Fruit fly (Drosophila melanogaster): ENCODE measurements around the gene cm.

The cm gene

DNA sequence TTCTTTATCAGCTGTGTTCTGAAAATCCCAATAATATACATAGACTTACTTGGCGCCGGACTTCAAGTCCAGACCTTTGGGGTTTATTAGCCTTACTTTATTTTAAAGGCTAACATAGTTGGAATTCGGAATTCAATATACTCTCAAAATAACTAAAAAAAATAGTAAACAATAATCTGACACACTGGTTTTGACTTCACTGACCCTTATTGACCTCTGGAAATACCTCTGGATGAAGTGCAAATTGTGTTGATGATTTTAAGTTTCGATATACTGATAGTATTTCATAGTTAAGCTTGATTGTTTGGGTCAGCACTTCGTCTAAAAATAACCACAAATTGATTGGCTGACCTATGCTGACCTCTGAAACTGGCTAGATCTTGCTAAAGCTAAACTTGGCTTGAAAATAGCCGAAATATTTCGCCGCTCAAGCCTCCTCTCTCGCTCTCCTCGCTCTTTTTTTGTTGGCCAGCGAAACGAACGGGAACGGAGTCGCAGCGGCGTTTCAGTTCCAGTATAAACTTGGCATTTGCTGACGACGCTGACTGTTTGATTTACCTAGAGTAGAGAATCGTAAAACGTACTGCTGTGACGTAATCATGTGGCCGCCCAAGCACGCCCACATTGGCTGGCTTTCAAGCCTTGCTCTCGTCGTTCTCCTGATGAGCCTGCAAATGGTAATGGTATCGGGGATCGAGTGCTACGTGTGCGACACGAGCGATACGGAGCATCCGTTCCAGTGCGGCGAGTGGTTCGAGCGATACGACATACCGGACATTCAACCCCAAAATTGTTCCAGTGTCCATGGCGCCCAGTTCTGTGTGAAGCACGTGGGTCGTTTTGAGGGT is 24.7 kb downstream of the cm start, which contains the start of gene bou (continued):
- 0 out of 4 replicates have a peak, but pooled peaks have one; percentile 21 for TF ChIP-seq chinmo (GFP tag; IDR thresholded peaks at IDR 0.05; ENCODE audit: partially characterized antibody)
- no peak for TF ChIP-seq kah (GFP tag; optimal IDR thresholded peaks at IDR 0.05)
- TF ChIP-seq CG13894 (tag; optimal IDR thresholded peaks at IDR 0.05): peak; percentile 55
- peak; percentile 90 for TF ChIP-seq Sry-β (GFP tag; optimal IDR thresholded peaks at IDR 0.05)
- peak; percentile 15; the same call in 1 of the 2 replicates for TF ChIP-seq CG32532 (GFP tag; IDR thresholded peaks at IDR 0.05)
- TF ChIP-seq CG1529 (GFP tag; optimal IDR thresholded peaks at IDR 0.05): no peak
- TF ChIP-seq ems (GFP tag; optimal IDR thresholded peaks at IDR 0.05): no peak
- TF ChIP-seq row (GFP tag; IDR thresholded peaks at IDR 0.05): 0 out of 3 replicates have a peak, but pooled peaks have one; percentile 34
- TF ChIP-seq Hmr (GFP tag; optimal IDR thresholded peaks at IDR 0.05): no peak
- no peak for TF ChIP-seq Sin3A (optimal IDR thresholded peaks at IDR 0.05)
- no peak for TF ChIP-seq schlank (tag; optimal IDR thresholded peaks at IDR 0.05)
- TF ChIP-seq CG7839 (tag; optimal IDR thresholded peaks at IDR 0.05): no peak
- no peak for TF ChIP-seq amos (GFP tag; IDR thresholded peaks at IDR 0.05; ENCODE audit: partially characterized antibody)
- no peak for TF ChIP-seq Hr3 (GFP tag; optimal IDR thresholded peaks at IDR 0.05)
- no peak for TF ChIP-seq CG7928 (GFP tag; optimal IDR thresholded peaks at IDR 0.05)
- TF ChIP-seq chn (GFP tag; optimal IDR thresholded peaks at IDR 0.05): no peak
- no peak for TF ChIP-seq CG8478 (optimal IDR thresholded peaks at IDR 0.05)
- TF ChIP-seq Xrp1 (GFP tag; IDR thresholded peaks at IDR 0.05): no peak
- no peak for TF ChIP-seq MBD-R2 (GFP tag; IDR thresholded peaks at IDR 0.05)
- TF ChIP-seq CG31388 (GFP tag; optimal IDR thresholded peaks at IDR 0.05): no peak
- no peak for TF ChIP-seq CG8089 (GFP tag; optimal IDR thresholded peaks at IDR 0.05)
- TF ChIP-seq gfzf (GFP tag; optimal IDR thresholded peaks at IDR 0.05): no peak
- no peak for TF ChIP-seq CG4328 (GFP tag; optimal IDR thresholded peaks at IDR 0.05)
- no peak for TF ChIP-seq CG12942 (GFP tag; optimal IDR thresholded peaks at IDR 0.05)
- TF ChIP-seq Jarid2 (GFP tag; optimal IDR thresholded peaks at IDR 0.05): peak; percentile 39
- TF ChIP-seq zfh2 (GFP tag; optimal IDR thresholded peaks at IDR 0.05): no peak
- TF ChIP-seq Fer3 (tag; optimal IDR thresholded peaks at IDR 0.05): no peak
- no peak for TF ChIP-seq CG1832 (GFP tag; optimal IDR thresholded peaks at IDR 0.05)
- no peak for TF ChIP-seq org-1 (GFP tag; optimal IDR thresholded peaks at IDR 0.05)
- TF ChIP-seq CG14965 (GFP tag; optimal IDR thresholded peaks at IDR 0.05; ENCODE audit: borderline replicate concordance): no peak
- TF ChIP-seq CG2889 (GFP tag; IDR thresholded peaks at IDR 0.05): no peak
- peak; percentile 30 for TF ChIP-seq CG9437 (GFP tag; optimal IDR thresholded peaks at IDR 0.05)
- no peak for TF ChIP-seq CG2120 (GFP tag; optimal IDR thresholded peaks at IDR 0.05)
- no peak for TF ChIP-seq CG31441 (GFP tag; IDR thresholded peaks at IDR 0.05)
- TF ChIP-seq Ravus (GFP tag; IDR thresholded peaks at IDR 0.05): no peak
- TF ChIP-seq Optix (GFP tag; IDR thresholded peaks at IDR 0.05): no peak
- TF ChIP-seq exex (tag; optimal IDR thresholded peaks at IDR 0.05): no peak
- no peak for TF ChIP-seq unc-4 (GFP tag; IDR thresholded peaks at IDR 0.05; ENCODE audit: partially characterized antibody)
- no peak for TF ChIP-seq E2f1 (GFP tag; IDR thresholded peaks at IDR 0.05)
- TF ChIP-seq CG18599 (GFP tag; optimal IDR thresholded peaks at IDR 0.05): no peak
- no peak for TF ChIP-seq so (GFP tag; IDR thresholded peaks at IDR 0.05)
- TF ChIP-seq CG14050 (GFP tag; IDR thresholded peaks at IDR 0.05): no peak
- TF ChIP-seq stwl (tag; optimal IDR thresholded peaks at IDR 0.05): no peak
- no peak for TF ChIP-seq Aef1 (GFP tag; IDR thresholded peaks at IDR 0.05)
- TF ChIP-seq CG2129 (GFP tag; IDR thresholded peaks at IDR 0.05; ENCODE audit: partially characterized antibody): no peak
- TF ChIP-seq CG9609 (GFP tag; optimal IDR thresholded peaks at IDR 0.05): no peak
